Worm (Caenorhabditis elegans) whole organism, young adult: ENCODE results near the gene C10A4.3.

Source experiments
- B0261.1 ChIP-seq: sonication (generic microtip); optimal IDR thresholded peaks from 2 replicates; lab custom pipeline; 2016; ENCODE audit warnings: mild to moderate bottlenecking, missing genetic modification characterization, moderate library complexity, missing compliant biosample characterization
- D2030.7 ChIP-seq: fragments of 200-800 bp; sonication (Bioruptor generic); IDR thresholded peaks from 2 replicates; pipeline ENCODE4 v1.3.6; 2022; ENCODE audit warnings: missing genetic modification reagents, missing genetic modification characterization, missing compliant biosample characterization
- F22D6.2 ChIP-seq: sonication (generic microtip); optimal IDR thresholded peaks from 2 replicates; lab custom pipeline; 2016; ENCODE audit warnings: mild to moderate bottlenecking, missing genetic modification characterization, missing compliant biosample characterization
- F23B12.7 ChIP-seq: sonication (generic microtip); optimal IDR thresholded peaks from 2 replicates; lab custom pipeline; 2017; ENCODE audit warnings: missing genetic modification characterization, mild to moderate bottlenecking, missing compliant biosample characterization, antibody characterized with exemption, moderate library complexity; ENCODE audit not compliant: insufficient read depth
- F33H1.4 ChIP-seq: fragments of 200-800 bp; sonication (Bioruptor generic); IDR thresholded peaks from 2 replicates; pipeline ENCODE4 v1.3.6; 2022; ENCODE audit warnings: missing genetic modification reagents, missing genetic modification characterization, missing compliant biosample characterization
- F55B11.4 ChIP-seq: sonication (generic microtip); optimal IDR thresholded peaks from 2 replicates; lab custom pipeline; 2016; ENCODE audit warnings: missing compliant biosample characterization, missing genetic modification characterization, borderline replicate concordance; ENCODE audit not compliant: insufficient read depth
- K12H6.12 ChIP-seq: fragments of 200-800 bp; sonication (Bioruptor generic); optimal IDR thresholded peaks from 2 replicates; lab custom pipeline; 2018; ENCODE audit warnings: mild to moderate bottlenecking, missing genetic modification characterization, missing compliant biosample characterization
- Y53F4B.3 ChIP-seq: fragments of 200-800 bp; sonication (Bioruptor generic); IDR thresholded peaks from 2 replicates; pipeline ENCODE4 v1.3.6; 2022; ENCODE audit warnings: missing genetic modification reagents, missing genetic modification characterization, missing compliant biosample characterization
- atf-7 ChIP-seq: sonication (generic microtip); optimal IDR thresholded peaks from 2 replicates; lab custom pipeline; 2017; ENCODE audit warnings: mild to moderate bottlenecking, missing genetic modification characterization, missing compliant biosample characterization
- athp-1 ChIP-seq: sonication (generic microtip); optimal IDR thresholded peaks from 2 replicates; lab custom pipeline; 2017; ENCODE audit warnings: mild to moderate bottlenecking, missing genetic modification characterization, missing compliant biosample characterization
- attf-6 ChIP-seq: fragments of 200-800 bp; sonication (Bioruptor generic); IDR thresholded peaks from 2 replicates; pipeline ENCODE4 v1.3.6; 2022; ENCODE audit warnings: missing genetic modification reagents, missing genetic modification characterization, missing compliant biosample characterization
- cebp-2 ChIP-seq: fragments of 200-800 bp; sonication (Bioruptor generic); IDR thresholded peaks from 2 replicates; pipeline ENCODE4 v1.3.6; 2022; ENCODE audit warnings: missing genetic modification characterization, missing compliant biosample characterization
- ceh-91 ChIP-seq: fragments of 200-800 bp; sonication (Bioruptor generic); IDR thresholded peaks from 2 replicates; pipeline ENCODE4 v1.3.6; 2022; ENCODE audit warnings: missing genetic modification reagents, missing genetic modification characterization, missing compliant biosample characterization
- dpl-1 ChIP-seq: fragments of 150-350 bp; optimal IDR thresholded peaks from 2 replicates; lab custom pipeline; 2014; ENCODE audit warnings: missing biosample characterization, missing genetic modification reagents, missing genetic modification characterization
- egrh-3 ChIP-seq: fragments of 200-800 bp; sonication (Bioruptor generic); IDR thresholded peaks from 2 replicates; pipeline ENCODE4 v1.3.6; 2022; ENCODE audit warnings: missing genetic modification reagents, missing genetic modification characterization, missing compliant biosample characterization
- hmg-1.2 ChIP-seq: fragments of 200-800 bp; sonication (Bioruptor generic); IDR thresholded peaks from 2 replicates; pipeline ENCODE4 v1.3.6; 2022; ENCODE audit warnings: missing genetic modification reagents, missing genetic modification characterization, missing compliant biosample characterization
- lag-1 ChIP-seq: fragments of 200-800 bp; sonication (Bioruptor generic); IDR thresholded peaks from 2 replicates; pipeline ENCODE4 v1.3.6; 2022; ENCODE audit warnings: missing genetic modification reagents, missing genetic modification characterization, missing compliant biosample characterization
- let-526 ChIP-seq: fragments of 200-800 bp; sonication (Bioruptor generic); IDR thresholded peaks from 2 replicates; pipeline ENCODE4 v1.3.6; 2022; ENCODE audit warnings: missing genetic modification reagents, missing genetic modification characterization, missing compliant biosample characterization
- let-607 ChIP-seq, 2 experiments: fragments of 200-800 bp in 1 of 2; sonication (Bioruptor generic) in 1 of 2; sonication (generic microtip) in 1 of 2; optimal IDR thresholded peaks; 2 replicates each; lab custom pipeline; 2016 to 2018; ENCODE audit warnings: mild to moderate bottlenecking in 2 of 2, missing compliant biosample characterization in 2 of 2, missing genetic modification characterization in 2 of 2, moderate library complexity in 2 of 2, missing genotype in 1 of 2
- lin-26 ChIP-seq: fragments of 200-800 bp; sonication (Bioruptor generic); IDR thresholded peaks from 2 replicates; pipeline ENCODE4 v1.3.6; 2022; ENCODE audit warnings: missing genetic modification reagents, missing genetic modification characterization, missing compliant biosample characterization
- lin-40 ChIP-seq: sonication (generic microtip); optimal IDR thresholded peaks from 2 replicates; lab custom pipeline; 2016; ENCODE audit warnings: missing genetic modification characterization, mild to moderate bottlenecking, missing compliant biosample characterization, missing genotype, missing genetic modification reagents
- lsl-1 ChIP-seq: fragments of 200-800 bp; sonication (Bioruptor generic); optimal IDR thresholded peaks from 2 replicates; lab custom pipeline; 2018; ENCODE audit warnings: mild to moderate bottlenecking, missing genetic modification characterization, moderate library complexity, missing compliant biosample characterization
- madf-3 ChIP-seq: fragments of 200-800 bp; sonication (Bioruptor generic); IDR thresholded peaks from 2 replicates; pipeline ENCODE4 v1.3.6; 2022; ENCODE audit warnings: missing genetic modification reagents, missing genetic modification characterization, missing compliant biosample characterization
- madf-6 ChIP-seq: fragments of 200-800 bp; sonication (Bioruptor generic); IDR thresholded peaks from 2 replicates; pipeline ENCODE4 v1.3.6; 2022; ENCODE audit warnings: missing genetic modification reagents, missing genetic modification characterization, missing compliant biosample characterization
- mcd-1 ChIP-seq: fragments of 200-800 bp; sonication (Bioruptor generic); IDR thresholded peaks from 2 replicates; pipeline ENCODE4 v1.3.6; 2022; ENCODE audit warnings: missing genetic modification reagents, missing genetic modification characterization, missing compliant biosample characterization
- mxl-1 ChIP-seq: sonication (generic microtip); optimal IDR thresholded peaks from 2 replicates; lab custom pipeline; 2016; ENCODE audit warnings: missing genetic modification characterization, missing compliant biosample characterization
- rcor-1 ChIP-seq: fragments of 200-800 bp; sonication (Bioruptor generic); IDR thresholded peaks from 2 replicates; pipeline ENCODE4 v1.3.6; 2022; ENCODE audit warnings: missing genetic modification reagents, missing genetic modification characterization, missing compliant biosample characterization
- rpc-1 ChIP-seq, 2 experiments: fragments of 150-350 bp in 1 of 2; sonication (generic microtip) in 1 of 2; optimal IDR thresholded peaks; 2 replicates each; lab custom pipeline; 2014 to 2018; ENCODE audit warnings: missing biosample characterization in 1 of 2, missing genetic modification characterization in 1 of 2, missing genetic modification reagents in 1 of 2, missing genotype in 1 of 2
- sdz-38 ChIP-seq: sonication (generic microtip); optimal IDR thresholded peaks from 2 replicates; lab custom pipeline; 2016; ENCODE audit warnings: missing genotype, missing genetic modification characterization, missing compliant biosample characterization
- snpc-1.3 ChIP-seq: sonication (generic microtip); optimal IDR thresholded peaks from 2 replicates; lab custom pipeline; 2017; ENCODE audit warnings: missing genetic modification characterization, mild to moderate bottlenecking, missing compliant biosample characterization, antibody characterized with exemption, moderate library complexity, missing genotype, missing genetic modification reagents; ENCODE audit not compliant: insufficient read depth
- somi-1 ChIP-seq: fragments of 200-800 bp; sonication (Bioruptor generic); optimal IDR thresholded peaks from 2 replicates; lab custom pipeline; 2018; ENCODE audit warnings: mild to moderate bottlenecking, missing genetic modification characterization, missing compliant biosample characterization
- sptf-2 ChIP-seq: fragments of 200-800 bp; sonication (Bioruptor generic); optimal IDR thresholded peaks from 2 replicates; lab custom pipeline; 2018; ENCODE audit warnings: mild to moderate bottlenecking, missing genetic modification characterization, missing compliant biosample characterization
- unc-130 ChIP-seq: sonication (generic microtip); optimal IDR thresholded peaks from 2 replicates; lab custom pipeline; 2016; ENCODE audit warnings: missing genetic modification reagents, missing genetic modification characterization, missing compliant biosample characterization
- zim-3 ChIP-seq: sonication (generic microtip); optimal IDR thresholded peaks from 2 replicates; lab custom pipeline; 2017; ENCODE audit warnings: mild to moderate bottlenecking, missing genetic modification characterization, moderate library complexity, missing compliant biosample characterization
- ztf-18 ChIP-seq: sonication (generic microtip); optimal IDR thresholded peaks from 2 replicates; lab custom pipeline; 2016; ENCODE audit warnings: missing genotype, mild to moderate bottlenecking, missing genetic modification characterization, missing compliant biosample characterization
- ztf-26 ChIP-seq: sonication (generic microtip); optimal IDR thresholded peaks from 2 replicates; lab custom pipeline; 2017; ENCODE audit warnings: missing genetic modification characterization, missing compliant biosample characterization
- ztf-3 ChIP-seq: fragments of 200-800 bp; sonication (Bioruptor generic); optimal IDR thresholded peaks from 2 replicates; lab custom pipeline; 2018; ENCODE audit warnings: mild to moderate bottlenecking, missing genetic modification characterization, missing compliant biosample characterization

Gene C10A4.3

DNA sequence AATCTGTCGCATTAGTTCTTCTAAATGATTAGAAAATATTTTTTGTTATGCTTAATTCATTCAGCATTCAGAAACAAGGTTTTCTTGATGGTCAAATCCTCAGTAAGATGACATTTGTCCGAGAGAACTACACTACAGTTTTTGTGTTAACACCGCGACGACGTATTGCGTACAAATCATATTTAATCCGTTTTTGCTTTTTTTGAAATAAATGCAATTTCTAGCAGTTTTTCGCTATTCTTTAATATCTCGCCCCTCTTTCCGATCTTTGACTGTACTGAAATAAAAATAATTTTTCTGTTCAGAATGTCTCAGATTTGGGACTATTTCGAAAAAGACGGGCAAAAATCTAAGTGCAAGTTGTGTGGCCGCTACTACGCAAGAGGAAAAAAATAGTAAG, 10.6 kb downstream of the C10A4.3 start, which contains the start of gene C10A4.1:
C10A4.1 (plus strand) TSS at position 301 of the 400 bp plus-strand sequence.
- no peak for TF ChIP-seq K12H6.12 (tag; lab: Kevin White, UChicago)
- TF ChIP-seq madf-6 (GFP tag; lab: Robert Waterston, UW) = no peak
- TF ChIP-seq attf-6 (GFP tag; lab: Robert Waterston, UW) = no peak
- TF ChIP-seq sdz-38 = no peak
- no peak for TF ChIP-seq Y53F4B.3 (GFP tag; lab: Robert Waterston, UW)
- TF ChIP-seq cebp-2 (GFP tag; lab: Robert Waterston, UW) = no peak
- TF ChIP-seq lin-26 (GFP tag; lab: Robert Waterston, UW) = no peak
- TF ChIP-seq F22D6.2 (tag; lab: Kevin White, UChicago) = no peak
- TF ChIP-seq, all 124 proteins: peak for 0

DNA sequence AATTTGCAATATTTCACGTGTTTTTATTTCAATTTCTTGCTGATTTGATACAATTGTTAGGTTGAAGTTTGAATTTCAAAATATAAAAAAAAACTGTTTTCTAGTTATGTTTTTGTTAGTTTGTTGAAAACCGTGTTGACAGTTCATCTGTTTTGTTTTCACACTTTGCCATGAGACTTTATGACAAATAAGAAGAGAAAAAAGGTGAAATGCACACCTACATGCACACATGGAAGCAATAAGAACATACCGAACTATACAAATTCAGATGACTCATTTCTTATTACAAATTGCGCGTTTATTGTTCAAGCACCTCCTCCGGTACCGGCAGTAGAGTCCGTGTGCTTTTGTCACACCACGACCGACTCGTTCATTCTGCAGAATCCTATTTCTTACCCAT, 15.1 kb downstream of the C10A4.3 start, which contains the start of gene C10A4.9:
C10A4.9 (plus strand) TSS at position 301 of the 400 bp plus-strand sequence.
- no peak for TF ChIP-seq F23B12.7 (tag; lab: Kevin White, UChicago)
- no peak for TF ChIP-seq B0261.1 (tag; lab: Kevin White, UChicago)
- no peak for TF ChIP-seq sptf-2 (GFP tag; lab: Kevin White, UChicago)
- no peak for TF ChIP-seq mcd-1
- TF ChIP-seq, all 124 proteins: peak for 0

DNA sequence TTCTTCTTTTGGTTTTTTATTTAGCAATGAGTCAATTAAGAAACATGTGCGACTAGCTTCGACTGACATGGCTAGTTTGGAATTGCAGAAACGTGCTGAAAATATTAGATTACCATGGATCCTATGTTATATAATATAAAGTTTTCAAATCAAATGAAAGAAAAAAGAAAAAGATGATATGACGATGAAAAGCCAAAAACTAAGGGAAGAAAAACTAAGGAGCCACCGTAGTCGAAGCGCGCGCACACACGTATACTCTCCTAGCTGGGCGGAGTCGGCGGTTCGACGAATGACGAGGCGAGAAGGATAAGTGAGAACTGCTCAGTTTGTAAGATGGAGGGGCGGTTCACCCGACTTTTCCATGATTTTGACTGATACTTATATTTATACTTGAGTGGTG, 19.3 kb downstream of the C10A4.3 start, which contains the start of gene mnm-2:
mnm-2 (minus strand) TSS at position 101 of the 400 bp plus-strand sequence.
- TF ChIP-seq lin-40 (tag; lab: Kevin White, UChicago) = no peak
- no peak for TF ChIP-seq atf-7 (tag; lab: Kevin White, UChicago)
- TF ChIP-seq snpc-1.3 (tag; lab: Kevin White, UChicago) = no peak
- no peak for TF ChIP-seq F33H1.4 (GFP tag; lab: Robert Waterston, UW)
- TF ChIP-seq unc-130 = no peak
- TF ChIP-seq cebp-2 (GFP tag; lab: Robert Waterston, UW) = no peak

DNA sequence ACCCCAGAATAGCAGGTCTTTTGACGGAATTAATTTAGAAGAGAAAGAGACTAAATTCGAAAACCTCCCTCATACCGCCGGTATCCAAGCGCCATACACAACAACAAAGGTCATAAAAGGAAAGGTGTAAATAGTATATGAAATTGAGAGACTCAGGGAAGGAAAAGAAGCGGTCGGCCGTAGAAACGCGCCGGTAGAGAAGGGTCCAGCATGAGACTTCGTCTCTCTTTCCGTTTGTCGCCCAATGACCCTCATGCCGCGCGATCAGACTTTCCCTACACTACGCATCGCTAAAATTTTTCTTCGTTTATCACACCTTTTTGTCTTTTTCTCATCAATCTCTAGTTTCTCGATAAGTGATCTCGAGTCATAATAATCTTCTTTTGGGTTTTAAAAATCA, 25.0 kb downstream of the C10A4.3 start:
- no peak for TF ChIP-seq let-607 (tag; optimal IDR thresholded peaks at IDR 0.05; lab: Kevin White, UChicago)
- TF ChIP-seq let-526 (GFP tag; lab: Robert Waterston, UW) = no peak
- TF ChIP-seq, all 124 proteins: peak for 0

DNA sequence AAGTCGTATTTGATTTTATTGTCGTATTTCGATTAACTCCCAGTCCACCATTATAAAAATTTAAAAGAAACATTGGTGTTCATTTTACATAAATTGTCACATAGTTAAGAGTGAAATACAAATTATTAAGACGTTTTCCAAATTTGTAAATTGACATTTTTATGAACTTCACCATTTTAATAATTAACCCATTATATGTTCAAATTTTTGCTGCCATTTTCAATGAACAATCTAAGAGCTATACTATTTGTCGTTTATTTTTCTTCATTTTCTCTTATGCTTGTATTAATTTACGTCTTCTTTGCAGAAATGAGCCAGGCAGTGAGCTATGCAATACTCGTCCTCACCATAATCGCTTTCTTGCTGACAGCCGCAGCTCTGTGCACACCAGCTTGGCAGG, 25.7 kb downstream of the C10A4.3 start, which contains the start of gene clc-2:
clc-2 (plus strand) TSS at position 301 of the 400 bp plus-strand sequence.
- no peak for TF ChIP-seq ceh-91 (GFP tag; lab: Robert Waterston, UW)
- no peak for TF ChIP-seq somi-1 (GFP tag; lab: Kevin White, UChicago)
- TF ChIP-seq lsl-1 = no peak
- no peak for TF ChIP-seq egrh-3 (GFP tag; lab: Robert Waterston, UW)
- no peak for TF ChIP-seq mxl-1 (tag; lab: Kevin White, UChicago)
- no peak for TF ChIP-seq rcor-1 (GFP tag; lab: Robert Waterston, UW)
- no peak for TF ChIP-seq lag-1 (GFP tag; lab: Robert Waterston, UW)
- TF ChIP-seq dpl-1 = no peak
- TF ChIP-seq madf-3 (GFP tag; lab: Robert Waterston, UW) = no peak
- TF ChIP-seq ztf-26 (tag; lab: Kevin White, UChicago) = no peak
- no peak for TF ChIP-seq F55B11.4 (tag; lab: Kevin White, UChicago)
- no peak for TF ChIP-seq rpc-1 (optimal IDR thresholded peaks at IDR 0.05; lab: Kevin White, UChicago)
- TF ChIP-seq rpc-1 (tag; optimal IDR thresholded peaks at IDR 0.05; lab: Kevin White, UChicago) = no peak
- no peak for TF ChIP-seq zim-3 (tag; lab: Kevin White, UChicago)
- TF ChIP-seq ztf-3 (GFP tag; lab: Kevin White, UChicago) = no peak
- TF ChIP-seq hmg-1.2 (GFP tag; lab: Robert Waterston, UW) = no peak
- TF ChIP-seq athp-1 (tag; lab: Kevin White, UChicago) = no peak
- TF ChIP-seq ztf-18 (tag; lab: Kevin White, UChicago) = no peak
- TF ChIP-seq D2030.7 (GFP tag; lab: Robert Waterston, UW) = no peak
